Fruit fly (Drosophila melanogaster) whole organism, pupa: ENCODE data around the gene aru.

Experiments used
- CG10348 ChIP-seq: fragments of 200-800 bp; sonication (Bioruptor generic); IDR thresholded peaks from 2 replicates; pipeline ENCODE4 v1.3.6; 2022; ENCODE audit warnings: missing biosample characterization, missing genetic modification characterization
- CG12605 ChIP-seq: fragments of 200-800 bp; sonication (Bioruptor generic); IDR thresholded peaks from 2 replicates; pipeline ENCODE4 v1.3.6; 2022; ENCODE audit warnings: missing biosample characterization, missing genetic modification characterization
- CG13204 ChIP-seq: fragments of 200-800 bp; sonication (Bioruptor generic); optimal IDR thresholded peaks from 2 replicates; lab custom pipeline; 2018; ENCODE audit warnings: missing biosample characterization, mild to moderate bottlenecking, missing genetic modification characterization, moderate library complexity
- CG14655 ChIP-seq: fragments of 200-800 bp; sonication (Bioruptor generic); optimal IDR thresholded peaks from 3 replicates; lab custom pipeline; 2017; ENCODE audit warnings: mild to moderate bottlenecking, missing biosample characterization, missing genetic modification reagents, missing genetic modification characterization
- CG15710 ChIP-seq: fragments of 200-800 bp; sonication (Bioruptor generic); optimal IDR thresholded peaks from 2 replicates; lab custom pipeline; 2018; ENCODE audit warnings: missing biosample characterization, mild to moderate bottlenecking, missing genetic modification characterization, moderate library complexity
- CG17806 ChIP-seq: fragments of 200-800 bp; sonication (Bioruptor generic); optimal IDR thresholded peaks from 2 replicates; lab custom pipeline; 2018; ENCODE audit warnings: missing biosample characterization, mild to moderate bottlenecking, missing genetic modification characterization, moderate library complexity
- CG32121 ChIP-seq: fragments of 200-800 bp; sonication (Bioruptor generic); IDR thresholded peaks from 2 replicates; pipeline ENCODE4 v1.3.6; 2022; ENCODE audit warnings: missing biosample characterization, missing genetic modification characterization
- CG34367 ChIP-seq: fragments of 200-800 bp; sonication (Bioruptor generic); optimal IDR thresholded peaks from 2 replicates; lab custom pipeline; 2018; ENCODE audit warnings: missing biosample characterization, mild to moderate bottlenecking, missing genetic modification characterization
- CG4496 ChIP-seq: fragments of 200-800 bp; sonication (Bioruptor generic); IDR thresholded peaks from 3 replicates; pipeline ENCODE4 v1.3.6; 2022; ENCODE audit warnings: missing biosample characterization, missing genetic modification characterization
- CG8159 ChIP-seq: fragments of 200-800 bp; sonication (Bioruptor generic); optimal IDR thresholded peaks from 3 replicates; lab custom pipeline; 2018; ENCODE audit warnings: missing biosample characterization, mild to moderate bottlenecking, missing genetic modification characterization, moderate library complexity
- CG8301 ChIP-seq: fragments of 200-800 bp; sonication (Bioruptor generic); optimal IDR thresholded peaks from 2 replicates; lab custom pipeline; 2018; ENCODE audit warnings: missing biosample characterization, mild to moderate bottlenecking, missing genetic modification characterization
- CG9948 ChIP-seq: fragments of 200-800 bp; sonication (Bioruptor generic); optimal IDR thresholded peaks from 2 replicates; lab custom pipeline; 2018; ENCODE audit warnings: missing biosample characterization, mild to moderate bottlenecking, missing genetic modification characterization, moderate library complexity
- D1 ChIP-seq: fragments of 200-800 bp; sonication (Bioruptor generic); optimal IDR thresholded peaks from 2 replicates; lab custom pipeline; 2018; ENCODE audit warnings: missing biosample characterization, mild to moderate bottlenecking, missing genetic modification characterization, moderate library complexity
- EcR ChIP-seq: fragments of 200-800 bp; sonication (Bioruptor generic); optimal IDR thresholded peaks from 3 replicates; lab custom pipeline; 2019; ENCODE audit warnings: missing biosample characterization, missing genetic modification characterization, mild to moderate bottlenecking, moderate library complexity, missing genetic modification reagents
- Ets98B ChIP-seq: fragments of 200-800 bp; sonication (Bioruptor generic); IDR thresholded peaks from 2 replicates; pipeline ENCODE4 v1.3.6; 2022; ENCODE audit warnings: missing biosample characterization, missing genetic modification characterization
- Pif1A ChIP-seq: fragments of 200-800 bp; sonication (Bioruptor generic); optimal IDR thresholded peaks from 3 replicates; lab custom pipeline; 2016; ENCODE audit warnings: missing biosample characterization, missing genetic modification characterization
- Pif1B ChIP-seq: fragments of 200-800 bp; sonication (Bioruptor generic); optimal IDR thresholded peaks from 3 replicates; lab custom pipeline; 2016; ENCODE audit warnings: missing biosample characterization, missing genetic modification characterization
- Snoo ChIP-seq: fragments of 200-800 bp; sonication (Bioruptor generic); optimal IDR thresholded peaks from 3 replicates; lab custom pipeline; 2017; ENCODE audit warnings: missing biosample characterization, mild to moderate bottlenecking, missing genetic modification characterization, inconsistent platforms
- fd96Ca ChIP-seq: fragments of 200-800 bp; sonication (Bioruptor generic); IDR thresholded peaks from 3 replicates; pipeline ENCODE4 v1.3.6; 2022; ENCODE audit warnings: missing biosample characterization, missing genetic modification characterization
- gl ChIP-seq: fragments of 200-800 bp; sonication (Bioruptor generic); optimal IDR thresholded peaks from 2 replicates; lab custom pipeline; 2018; ENCODE audit warnings: missing biosample characterization, mild to moderate bottlenecking, missing genetic modification characterization
- rn ChIP-seq: fragments of 200-800 bp; sonication (Bioruptor generic); IDR thresholded peaks from 2 replicates; pipeline ENCODE4 v1.3.6; 2022; ENCODE audit warnings: missing biosample characterization, missing genetic modification characterization

aru gene

DNA sequence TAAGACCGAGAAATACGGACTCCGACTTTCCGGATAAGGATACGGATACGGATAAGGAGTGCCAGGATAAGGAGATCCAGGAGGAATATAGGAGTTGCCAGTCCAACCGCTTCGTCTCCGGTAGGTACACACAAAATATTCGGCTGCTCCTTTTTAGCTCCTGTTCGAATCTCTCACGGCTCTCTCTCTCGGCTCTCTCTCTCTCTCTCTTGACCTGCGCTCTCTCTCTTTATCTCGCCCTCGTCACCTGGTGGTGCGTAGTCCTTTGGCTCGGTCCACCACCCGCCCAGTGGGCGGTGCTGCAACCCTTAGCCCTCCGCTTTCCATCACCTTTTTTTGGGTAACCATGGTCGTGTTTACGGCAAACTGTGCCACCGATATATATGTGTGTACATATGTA, 41.8 kb downstream of the aru start:
- TF ChIP-seq Snoo (tag; lab: Kevin White, UChicago) (no peak), CG32121 (no peak), CG10348 (GFP tag; lab: Robert Waterston, UW) (no peak), EcR (GFP tag; lab: Kevin White, UChicago) (no peak), Pif1A (GFP tag; lab: Kevin White, UChicago) (no peak), CG4496 (GFP tag; lab: Robert Waterston, UW) (no peak), D1 (tag; lab: Kevin White, UChicago) (no peak), fd96Ca (no peak)

DNA sequence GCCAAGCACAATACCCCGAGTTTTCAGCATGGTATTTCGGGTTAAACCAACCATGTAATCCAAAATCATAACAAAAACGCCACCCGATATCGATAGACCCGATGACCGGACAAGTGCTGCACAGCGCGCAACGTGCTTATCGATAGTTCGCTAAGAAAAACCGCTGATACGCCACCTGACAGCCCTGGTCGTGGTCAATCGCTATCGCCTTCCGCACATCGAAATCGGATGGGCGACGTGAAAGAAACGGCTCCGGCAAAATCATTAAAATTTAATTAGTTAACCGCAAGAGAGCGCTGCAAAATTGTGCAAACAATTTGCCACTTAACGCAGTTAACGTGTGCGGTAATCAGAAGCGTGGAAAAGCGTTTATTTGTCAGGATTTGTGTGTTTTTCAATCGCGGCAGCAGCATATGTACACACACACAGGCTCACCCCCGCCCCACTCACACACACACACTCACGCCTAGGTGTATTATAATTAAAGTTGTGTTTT, 42.3 kb downstream of the aru start, which contains the start of the genes CG3862 and dock:
Gene CG3862 (minus strand): TSS at position 94 of the 496 bp plus-strand sequence.
Gene dock (plus strand): TSS at position 202 of the 496 bp plus-strand sequence.
- TF ChIP-seq Pif1B (GFP tag; lab: Kevin White, UChicago) (no peak), Ets98B (GFP tag; lab: Robert Waterston, UW) (peak; percentile 50; the same call in 1 of the 2 replicates), CG15710 (tag; lab: Kevin White, UChicago) (peak; percentile 23), EcR (GFP tag; lab: Kevin White, UChicago) (peak; percentile 92), gl (tag; lab: Kevin White, UChicago) (peak; percentile 2), CG14655 (no peak), D1 (tag; lab: Kevin White, UChicago) (no peak), Snoo (tag; lab: Kevin White, UChicago) (peak; percentile 4), rn (GFP tag; lab: Robert Waterston, UW) (no peak), CG34367 (tag; lab: Kevin White, UChicago) (no peak), CG8159 (tag; lab: Kevin White, UChicago) (peak; percentile 32), CG17806 (no peak), fd96Ca (peak; percentile 55; the same call in 2 of the 3 replicates), CG8301 (tag; lab: Kevin White, UChicago) (no peak), CG10348 (GFP tag; lab: Robert Waterston, UW) (no peak), CG4496 (GFP tag; lab: Robert Waterston, UW) (peak; percentile 58), CG13204 (GFP tag; lab: Kevin White, UChicago) (no peak), Pif1A (GFP tag; lab: Kevin White, UChicago) (no peak), CG9948 (tag; lab: Kevin White, UChicago) (no peak), CG32121 (no peak), CG12605 (GFP tag; lab: Robert Waterston, UW) (0 out of 2 replicates have a peak, but pooled peaks have one; percentile 23)

DNA sequence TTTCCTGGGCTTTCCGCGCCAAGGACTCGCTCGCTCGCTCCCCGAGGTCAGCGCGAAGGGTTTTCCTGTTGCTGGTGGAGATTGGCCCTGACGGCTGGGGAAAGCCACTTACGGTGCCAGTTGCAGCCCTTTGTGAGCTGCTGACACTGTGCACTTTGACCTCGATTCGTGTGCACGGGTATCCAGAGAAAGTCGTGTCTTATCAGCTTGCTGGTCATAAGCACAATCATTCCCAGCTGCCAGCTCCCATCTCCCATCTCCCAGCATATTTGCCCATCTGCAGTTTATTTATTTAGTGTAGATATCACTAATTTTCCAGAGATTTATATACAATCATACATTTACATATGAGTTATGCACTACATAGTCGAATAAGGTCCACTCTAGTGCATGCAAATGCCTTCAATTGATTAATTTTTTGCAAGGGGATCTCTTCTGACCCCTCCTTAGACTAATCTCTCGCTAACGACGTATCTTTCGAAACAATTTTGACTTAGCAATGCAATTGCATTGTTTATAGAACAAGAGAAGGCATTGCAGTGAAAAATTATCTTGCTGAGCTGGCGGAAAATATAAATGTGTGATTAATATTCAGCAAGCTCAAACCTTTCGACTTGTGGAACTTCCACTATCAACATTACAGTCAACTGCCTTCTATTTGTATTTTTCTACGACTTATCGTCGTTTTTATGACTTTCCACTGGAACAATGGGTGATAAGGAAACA, 46.0 kb downstream of the aru start:
- peak; percentile 88 for TF ChIP-seq CG8159 (tag; lab: Kevin White, UChicago)
- TF ChIP-seq rn (GFP tag; lab: Robert Waterston, UW) = no peak
- TF ChIP-seq, all 21 proteins: peak for 1

DNA sequence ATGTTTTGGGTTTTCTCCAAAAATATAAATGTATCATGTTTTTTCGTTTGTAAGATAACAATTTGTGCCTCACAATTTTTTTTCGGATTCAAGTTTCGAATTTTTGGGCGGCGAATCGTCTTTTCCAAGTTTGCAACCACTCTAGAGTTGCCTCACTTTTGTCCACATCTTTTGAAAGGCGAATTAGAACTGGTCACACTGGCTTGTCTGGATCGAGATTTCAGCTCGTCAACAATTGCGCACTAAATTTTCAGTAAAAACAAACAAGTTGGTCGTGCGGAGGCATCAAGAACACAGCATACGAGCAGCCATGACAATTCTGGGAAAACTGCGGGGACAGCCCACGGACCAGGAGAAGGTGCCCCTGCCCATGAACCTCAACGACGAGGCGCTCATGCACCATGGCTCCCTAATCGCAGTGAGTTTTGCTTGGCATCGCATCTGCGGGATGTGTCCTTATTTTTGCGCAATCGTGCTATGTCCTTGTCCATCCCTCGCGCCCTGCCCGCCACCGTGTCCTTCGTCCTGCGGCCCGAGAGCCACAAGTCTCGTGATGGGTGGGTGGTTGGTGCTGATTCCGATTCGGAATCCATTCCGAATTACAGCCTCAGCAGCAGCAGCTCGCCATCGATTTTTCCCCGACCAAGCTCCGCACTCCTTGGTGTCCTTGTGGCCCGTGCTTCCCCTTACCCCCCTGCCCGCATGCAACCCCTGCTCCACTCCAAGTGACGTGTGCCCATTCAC, 46.7 kb downstream of the aru start, which contains the start of gene CG3662:
Gene CG3662 (plus strand): TSS at position 48 of the 744 bp plus-strand sequence.
- TF ChIP-seq CG17806 (no peak), CG12605 (GFP tag; lab: Robert Waterston, UW) (no peak), CG4496 (GFP tag; lab: Robert Waterston, UW) (0 out of 3 replicates have a peak, but pooled peaks have one; percentile 36), CG34367 (tag; lab: Kevin White, UChicago) (no peak), Pif1B (GFP tag; lab: Kevin White, UChicago) (no peak)
- TF ChIP-seq, all 21 proteins: peak for 1

DNA sequence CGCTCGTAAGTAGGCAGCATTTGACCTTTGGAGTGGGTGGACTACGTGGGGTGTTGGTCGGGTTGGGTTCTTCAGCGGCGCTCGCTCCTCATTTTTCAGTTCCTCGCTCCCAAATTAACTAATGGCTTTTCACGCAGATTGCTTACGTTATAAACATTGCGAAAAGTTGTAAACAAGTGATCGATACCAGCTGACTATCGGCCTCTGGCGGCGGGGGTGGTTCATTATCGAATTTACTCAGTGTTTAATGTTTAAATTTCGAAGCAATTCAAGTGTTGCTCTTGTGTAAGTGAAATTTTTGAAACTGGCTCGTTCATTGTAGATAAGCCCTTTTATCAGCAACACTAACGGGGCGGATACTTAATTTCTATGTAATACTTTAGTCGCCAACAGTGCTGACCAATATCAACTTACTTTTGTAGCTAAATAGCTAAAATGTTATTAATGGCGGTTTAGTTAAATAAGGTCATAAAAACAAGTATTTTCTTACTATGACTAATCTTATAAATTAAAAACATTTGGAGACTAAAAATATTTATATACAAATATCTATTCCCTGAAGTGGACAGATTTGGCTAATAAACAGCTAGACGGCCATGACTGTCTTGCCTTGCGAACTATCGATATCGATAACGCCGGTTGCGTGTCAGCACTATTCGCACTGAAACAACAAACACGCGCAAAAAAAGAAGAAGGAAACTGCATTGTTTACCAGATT, 48.7 kb downstream of the aru start, which contains the start of the genes PGAP2 and Clp:
Gene PGAP2 (minus strand): TSS at position 194 of the 718 bp plus-strand sequence.
Gene Clp (plus strand): TSS at position 650 of the 718 bp plus-strand sequence.
- TF ChIP-seq CG32121 (peak; percentile 67; the same call in 1 of the 2 replicates), CG10348 (GFP tag; lab: Robert Waterston, UW) (no peak), CG14655 (no peak), CG17806 (peak; percentile 68), CG4496 (GFP tag; lab: Robert Waterston, UW) (peak; percentile 64), Pif1A (GFP tag; lab: Kevin White, UChicago) (no peak), CG8301 (tag; lab: Kevin White, UChicago) (peak; percentile 51), CG9948 (tag; lab: Kevin White, UChicago) (peak; percentile 68), CG15710 (tag; lab: Kevin White, UChicago) (peak; percentile 76), Snoo (tag; lab: Kevin White, UChicago) (peak; percentile 54), fd96Ca (0 out of 3 replicates have a peak, but pooled peaks have one; percentile 42), D1 (tag; lab: Kevin White, UChicago) (no peak), CG8159 (tag; lab: Kevin White, UChicago) (peak; percentile 75), EcR (GFP tag; lab: Kevin White, UChicago) (no peak), Ets98B (GFP tag; lab: Robert Waterston, UW) (peak; percentile 28), gl (tag; lab: Kevin White, UChicago) (no peak), CG34367 (tag; lab: Kevin White, UChicago) (peak; percentile 49), CG12605 (GFP tag; lab: Robert Waterston, UW) (no peak), rn (GFP tag; lab: Robert Waterston, UW) (peak; percentile 50; the same call in 1 of the 2 replicates), CG13204 (GFP tag; lab: Kevin White, UChicago) (no peak), Pif1B (GFP tag; lab: Kevin White, UChicago) (no peak)
